Worm (Caenorhabditis elegans) whole organism, young adult: ENCODE data around the gene sec-61.G.
A peak's percentile ranks its signal among the peaks of the same experiment; 100 is the strongest.

ENCODE experiments used
- B0336.3 ChIP-seq: fragments of 200-800 bp; sonication (Bioruptor generic); IDR thresholded peaks from 2 replicates; pipeline ENCODE4 v1.3.6; 2022; ENCODE audit warnings: missing genetic modification characterization, missing compliant biosample characterization
- F33H1.4 ChIP-seq: fragments of 200-800 bp; sonication (Bioruptor generic); IDR thresholded peaks from 2 replicates; pipeline ENCODE4 v1.3.6; 2022; ENCODE audit warnings: missing genetic modification reagents, missing genetic modification characterization, missing compliant biosample characterization
- F39B2.1 ChIP-seq: fragments of 200-800 bp; sonication (Bioruptor generic); IDR thresholded peaks from 2 replicates; pipeline ENCODE4 v1.3.6; 2022; ENCODE audit warnings: missing genetic modification reagents, missing genetic modification characterization, missing compliant biosample characterization
- F52B5.7 ChIP-seq: sonication (generic microtip); optimal IDR thresholded peaks from 2 replicates; lab custom pipeline; 2016; ENCODE audit warnings: mild to moderate bottlenecking, missing genetic modification characterization, missing compliant biosample characterization
- F55B11.4 ChIP-seq: sonication (generic microtip); optimal IDR thresholded peaks from 2 replicates; lab custom pipeline; 2016; ENCODE audit warnings: missing compliant biosample characterization, missing genetic modification characterization, borderline replicate concordance; ENCODE audit not compliant: insufficient read depth
- K11D2.4 ChIP-seq: fragments of 200-800 bp; sonication (Bioruptor generic); IDR thresholded peaks from 2 replicates; pipeline ENCODE4 v1.3.6; 2022; ENCODE audit warnings: missing genetic modification reagents, missing genetic modification characterization, missing compliant biosample characterization
- T07F8.4 ChIP-seq: sonication (generic microtip); optimal IDR thresholded peaks from 2 replicates; lab custom pipeline; 2016; ENCODE audit warnings: mild to moderate bottlenecking, missing genetic modification characterization, moderate library complexity, missing compliant biosample characterization
- Y53G8AR.9 ChIP-seq: fragments of 200-800 bp; sonication (Bioruptor generic); conservative IDR thresholded peaks from 2 replicates; pipeline ENCODE4 v1.3.6; 2022; ENCODE audit warnings: missing genetic modification reagents, missing genetic modification characterization, missing compliant biosample characterization
- Y56A3A.18 ChIP-seq: fragments of 200-800 bp; sonication (Bioruptor generic); IDR thresholded peaks from 2 replicates; pipeline ENCODE4 v1.3.6; 2022; ENCODE audit warnings: missing genetic modification reagents, missing genetic modification characterization, missing compliant biosample characterization
- aptf-2 ChIP-seq: fragments of 200-800 bp; sonication (Bioruptor generic); conservative IDR thresholded peaks from 2 replicates; pipeline ENCODE4 v1.3.6; 2022; ENCODE audit warnings: missing genetic modification reagents, missing genetic modification characterization, missing compliant biosample characterization
- attf-5 ChIP-seq: fragments of 200-800 bp; sonication (Bioruptor generic); optimal IDR thresholded peaks from 2 replicates; lab custom pipeline; 2018; ENCODE audit warnings: mild to moderate bottlenecking, missing genetic modification characterization, missing compliant biosample characterization
- bed-1 ChIP-seq: fragments of 200-800 bp; sonication (Bioruptor generic); IDR thresholded peaks from 2 replicates; pipeline ENCODE4 v1.3.6; 2022; ENCODE audit warnings: missing genetic modification reagents, missing genetic modification characterization, missing compliant biosample characterization
- cebp-1 ChIP-seq, 2 experiments: fragments of 200-800 bp in 1 of 2; sonication (Bioruptor generic) in 1 of 2; sonication (generic microtip) in 1 of 2; IDR thresholded peaks in 1 of 2; optimal IDR thresholded peaks in 1 of 2; 2 replicates each; pipeline versions ENCODE4 v1.3.6 to Lab custom; 2017 to 2022; ENCODE audit warnings: missing compliant biosample characterization in 2 of 2, missing genetic modification characterization in 2 of 2, mild to moderate bottlenecking in 1 of 2, missing genetic modification reagents in 1 of 2, moderate library complexity in 1 of 2
- cebp-2 ChIP-seq: fragments of 200-800 bp; sonication (Bioruptor generic); IDR thresholded peaks from 2 replicates; pipeline ENCODE4 v1.3.6; 2022; ENCODE audit warnings: missing genetic modification characterization, missing compliant biosample characterization
- ceh-100 ChIP-seq: fragments of 200-800 bp; sonication (Bioruptor generic); IDR thresholded peaks from 2 replicates; pipeline ENCODE4 v1.3.6; 2022; ENCODE audit warnings: missing genetic modification reagents, missing genetic modification characterization, missing compliant biosample characterization
- ceh-27 ChIP-seq: fragments of 200-800 bp; sonication (Bioruptor generic); optimal IDR thresholded peaks from 2 replicates; lab custom pipeline; 2018; ENCODE audit warnings: mild to moderate bottlenecking, missing genetic modification characterization, moderate library complexity, missing compliant biosample characterization
- ceh-40 ChIP-seq: fragments of 200-800 bp; sonication (Bioruptor generic); IDR thresholded peaks from 2 replicates; pipeline ENCODE4 v1.3.6; 2022; ENCODE audit warnings: missing genetic modification characterization, missing compliant biosample characterization
- chd-7 ChIP-seq: sonication (generic microtip); optimal IDR thresholded peaks from 2 replicates; lab custom pipeline; 2016; ENCODE audit warnings: mild to moderate bottlenecking, missing genetic modification characterization, moderate library complexity, missing compliant biosample characterization
- dox-1 ChIP-seq: fragments of 200-800 bp; sonication (Bioruptor generic); IDR thresholded peaks from 2 replicates; pipeline ENCODE4 v1.3.6; 2022; ENCODE audit warnings: missing genetic modification reagents, missing genetic modification characterization, missing compliant biosample characterization
- dpl-1 ChIP-seq: fragments of 150-350 bp; optimal IDR thresholded peaks from 2 replicates; lab custom pipeline; 2014; ENCODE audit warnings: missing biosample characterization, missing genetic modification reagents, missing genetic modification characterization
- efl-1 ChIP-seq: fragments of 150-350 bp; optimal IDR thresholded peaks from 2 replicates; lab custom pipeline; 2014; ENCODE audit warnings: missing biosample characterization, missing genetic modification reagents, missing genetic modification characterization
- ekl-4 ChIP-seq: fragments of 200-800 bp; sonication (Bioruptor generic); IDR thresholded peaks from 2 replicates; pipeline ENCODE4 v1.3.6; 2022; ENCODE audit warnings: missing genetic modification reagents, missing genetic modification characterization, missing compliant biosample characterization
- ets-4 ChIP-seq: fragments of 200-800 bp; sonication (Bioruptor generic); optimal IDR thresholded peaks from 2 replicates; lab custom pipeline; 2018; ENCODE audit warnings: mild to moderate bottlenecking, missing genetic modification characterization, missing compliant biosample characterization
- gei-17 ChIP-seq: fragments of 200-800 bp; sonication (Bioruptor generic); optimal IDR thresholded peaks from 2 replicates; lab custom pipeline; 2018; ENCODE audit warnings: mild to moderate bottlenecking, missing genetic modification characterization, missing compliant biosample characterization
- hlh-12 ChIP-seq: sonication (generic microtip); optimal IDR thresholded peaks from 2 replicates; lab custom pipeline; 2016; ENCODE audit warnings: missing genetic modification characterization, missing compliant biosample characterization
- hrde-1 ChIP-seq: sonication (generic microtip); optimal IDR thresholded peaks from 2 replicates; lab custom pipeline; 2016; ENCODE audit warnings: missing genetic modification characterization, mild to moderate bottlenecking, missing compliant biosample characterization, moderate library complexity, missing genotype, missing genetic modification reagents, borderline replicate concordance
- lin-54 ChIP-seq: fragments of 200-800 bp; sonication (Bioruptor generic); optimal IDR thresholded peaks from 2 replicates; lab custom pipeline; 2018; ENCODE audit warnings: mild to moderate bottlenecking, missing genetic modification characterization, missing compliant biosample characterization
- madf-10 ChIP-seq: sonication (generic microtip); optimal IDR thresholded peaks from 2 replicates; lab custom pipeline; 2016; ENCODE audit warnings: mild to moderate bottlenecking, missing genetic modification characterization, missing compliant biosample characterization
- madf-6 ChIP-seq: fragments of 200-800 bp; sonication (Bioruptor generic); IDR thresholded peaks from 2 replicates; pipeline ENCODE4 v1.3.6; 2022; ENCODE audit warnings: missing genetic modification reagents, missing genetic modification characterization, missing compliant biosample characterization
- mcd-1 ChIP-seq: fragments of 200-800 bp; sonication (Bioruptor generic); IDR thresholded peaks from 2 replicates; pipeline ENCODE4 v1.3.6; 2022; ENCODE audit warnings: missing genetic modification reagents, missing genetic modification characterization, missing compliant biosample characterization
- nfyb-1 ChIP-seq: fragments of 200-800 bp; sonication (Bioruptor generic); IDR thresholded peaks from 2 replicates; pipeline ENCODE4 v1.3.6; 2022; ENCODE audit warnings: missing genetic modification reagents, missing genetic modification characterization, missing compliant biosample characterization
- nhr-80 ChIP-seq: sonication (generic microtip); optimal IDR thresholded peaks from 2 replicates; lab custom pipeline; 2016; ENCODE audit warnings: missing genetic modification characterization, missing compliant biosample characterization
- pbrm-1 ChIP-seq: fragments of 200-800 bp; sonication (Bioruptor generic); IDR thresholded peaks from 2 replicates; pipeline ENCODE4 v1.3.6; 2022; ENCODE audit warnings: missing genetic modification reagents, missing genetic modification characterization, missing compliant biosample characterization
- repo-1 ChIP-seq: sonication (generic microtip); optimal IDR thresholded peaks from 2 replicates; lab custom pipeline; 2017; ENCODE audit warnings: mild to moderate bottlenecking, missing genetic modification characterization, missing compliant biosample characterization
- snpc-4 ChIP-seq, 5 experiments: fragments of 150-350 bp in 1 of 5; sonication (generic microtip) in 4 of 5; optimal IDR thresholded peaks; 2 replicates each; lab custom pipeline; 2014 to 2018; ENCODE audit warnings: missing genetic modification characterization in 5 of 5, missing biosample characterization in 3 of 5, antibody characterized with exemption in 2 of 5, mild to moderate bottlenecking in 2 of 5, missing compliant biosample characterization in 2 of 5, missing genotype in 2 of 5, moderate library complexity in 2 of 5, missing genetic modification reagents in 1 of 5
- sptf-2 ChIP-seq: fragments of 200-800 bp; sonication (Bioruptor generic); optimal IDR thresholded peaks from 2 replicates; lab custom pipeline; 2018; ENCODE audit warnings: mild to moderate bottlenecking, missing genetic modification characterization, missing compliant biosample characterization
- tbp1 ChIP-seq: fragments of 200-800 bp; sonication (Bioruptor generic); optimal IDR thresholded peaks from 2 replicates; lab custom pipeline; 2018; ENCODE audit warnings: mild to moderate bottlenecking, missing genetic modification characterization, missing compliant biosample characterization
- unc-130 ChIP-seq: sonication (generic microtip); optimal IDR thresholded peaks from 2 replicates; lab custom pipeline; 2016; ENCODE audit warnings: missing genetic modification reagents, missing genetic modification characterization, missing compliant biosample characterization
- zfh-2 ChIP-seq: fragments of 200-800 bp; sonication (Bioruptor generic); conservative IDR thresholded peaks from 2 replicates; pipeline ENCODE4 v1.3.6; 2022; ENCODE audit warnings: missing genetic modification reagents, missing genetic modification characterization, missing compliant biosample characterization
- ztf-22 ChIP-seq: fragments of 200-800 bp; sonication (Bioruptor generic); optimal IDR thresholded peaks from 2 replicates; lab custom pipeline; 2018; ENCODE audit warnings: mild to moderate bottlenecking, missing genetic modification characterization, moderate library complexity, missing compliant biosample characterization
- ztf-25 ChIP-seq: fragments of 200-800 bp; sonication (Bioruptor generic); IDR thresholded peaks from 2 replicates; pipeline ENCODE4 v1.3.6; 2022; ENCODE audit warnings: missing genetic modification reagents, missing genetic modification characterization, missing compliant biosample characterization

sec-61.G gene

ce11 chrV:10858340-10858739 is 38.6 kb downstream of the sec-61.G start (continued):
- TF ChIP-seq ekl-4 (GFP tag; lab: Robert Waterston, UW): no peak
- TF ChIP-seq lin-54 (GFP tag; lab: Kevin White, UChicago): peak; percentile 52
- TF ChIP-seq K11D2.4 (GFP tag; lab: Robert Waterston, UW): peak; percentile 72; the same call in 1 of the 2 replicates
- no peak for TF ChIP-seq hrde-1 (tag; lab: Kevin White, UChicago)
- TF ChIP-seq tbp1 (GFP tag; lab: Kevin White, UChicago): peak; percentile 3
- no peak for TF ChIP-seq cebp-1 (GFP tag; IDR thresholded peaks at IDR 0.05; lab: Robert Waterston, UW)
- peak; percentile 77 for TF ChIP-seq cebp-1 (tag; optimal IDR thresholded peaks at IDR 0.05; lab: Kevin White, UChicago)
- no peak for TF ChIP-seq repo-1 (tag; lab: Kevin White, UChicago)
- no peak for TF ChIP-seq ceh-40 (GFP tag; lab: Robert Waterston, UW)
- no peak for TF ChIP-seq F52B5.7
- no peak for TF ChIP-seq unc-130 (GFP tag; lab: Kevin White, UChicago)

ce11 chrV:10856901-10857637 is 39.9 kb downstream of the sec-61.G start:
- TF ChIP-seq dpl-1 (GFP tag; lab: Kevin White, UChicago): no peak
- 0 out of 2 replicates have a peak, but pooled peaks have one; percentile 25 for TF ChIP-seq cebp-2
- no peak for TF ChIP-seq aptf-2 (GFP tag; lab: Robert Waterston, UW)
- 0 out of 2 replicates have a peak, but pooled peaks have one; percentile 52 for TF ChIP-seq dox-1 (GFP tag; lab: Robert Waterston, UW)
- no peak for TF ChIP-seq ztf-25 (GFP tag; lab: Robert Waterston, UW)
- 0 out of 2 replicates have a peak, but pooled peaks have one; percentile 19 for TF ChIP-seq mcd-1 (GFP tag; lab: Robert Waterston, UW)
- TF ChIP-seq ets-4 (GFP tag; lab: Kevin White, UChicago): no peak
- TF ChIP-seq lin-54 (GFP tag; lab: Kevin White, UChicago): no peak
- TF ChIP-seq nhr-80 (tag; lab: Kevin White, UChicago): peak; percentile 85
- TF ChIP-seq bed-1 (GFP tag; lab: Robert Waterston, UW): no peak
- TF ChIP-seq B0336.3 (GFP tag; lab: Robert Waterston, UW): peak; percentile 19; the same call in 1 of the 2 replicates
- no peak for TF ChIP-seq chd-7 (tag; lab: Kevin White, UChicago)
- TF ChIP-seq attf-5 (GFP tag; lab: Kevin White, UChicago): peak; percentile 12
- no peak for TF ChIP-seq ceh-100
- TF ChIP-seq T07F8.4 (tag; lab: Kevin White, UChicago): peak; percentile 3
- no peak; the same call in 1 of the 2 replicates for TF ChIP-seq zfh-2 (GFP tag; lab: Robert Waterston, UW)
- TF ChIP-seq tbp1 (GFP tag; lab: Kevin White, UChicago): no peak
- TF ChIP-seq cebp-1 (GFP tag; IDR thresholded peaks at IDR 0.05; lab: Robert Waterston, UW): no peak
- TF ChIP-seq cebp-1 (tag; optimal IDR thresholded peaks at IDR 0.05; lab: Kevin White, UChicago): peak; percentile 32
- TF ChIP-seq K11D2.4 (GFP tag; lab: Robert Waterston, UW): peak; percentile 65; the same call in 1 of the 2 replicates
- no peak for TF ChIP-seq gei-17 (GFP tag; lab: Kevin White, UChicago)
- peak; percentile 7 for TF ChIP-seq ztf-22 (GFP tag; lab: Kevin White, UChicago)
- peak; percentile 97 for TF ChIP-seq madf-10 (tag; lab: Kevin White, UChicago)

ce11 chrV:10855363-10855762 is 41.6 kb downstream of the sec-61.G start:
- TF ChIP-seq Y53G8AR.9: 0 out of 2 replicates have a peak, but pooled peaks have one; percentile 48
- no peak for TF ChIP-seq ceh-27 (GFP tag; lab: Kevin White, UChicago)
- peak; percentile 100 for TF ChIP-seq nhr-80 (tag; lab: Kevin White, UChicago)
- no peak for TF ChIP-seq efl-1
- peak; percentile 11 for TF ChIP-seq sptf-2 (GFP tag; lab: Kevin White, UChicago)
- TF ChIP-seq pbrm-1 (GFP tag; lab: Robert Waterston, UW): 0 out of 2 replicates have a peak, but pooled peaks have one; percentile 6
- no peak for TF ChIP-seq F33H1.4 (GFP tag; lab: Robert Waterston, UW)
- no peak for TF ChIP-seq cebp-1 (GFP tag; IDR thresholded peaks at IDR 0.05; lab: Robert Waterston, UW)
- TF ChIP-seq cebp-1 (tag; optimal IDR thresholded peaks at IDR 0.05; lab: Kevin White, UChicago): peak; percentile 40
- TF ChIP-seq zfh-2 (GFP tag; lab: Robert Waterston, UW): 0 out of 2 replicates have a peak, but pooled peaks have one; percentile 18
- no peak for TF ChIP-seq F39B2.1 (GFP tag; lab: Robert Waterston, UW)
- no peak for TF ChIP-seq F55B11.4 (tag; lab: Kevin White, UChicago)
- TF ChIP-seq nfyb-1 (GFP tag; lab: Robert Waterston, UW): peak; percentile 8; the same call in 1 of the 2 replicates
- TF ChIP-seq hlh-12 (tag; lab: Kevin White, UChicago): no peak
- TF ChIP-seq Y56A3A.18 (GFP tag; lab: Robert Waterston, UW): no peak
- no peak for TF ChIP-seq madf-6
- TF ChIP-seq dox-1 (GFP tag; lab: Robert Waterston, UW): peak; percentile 76
- no peak for TF ChIP-seq snpc-4 (GFP tag; optimal IDR thresholded peaks at IDR 0.05; lab: Kevin White, UChicago)
- TF ChIP-seq snpc-4 (tag; optimal IDR thresholded peaks at IDR 0.05; lab: Kevin White, UChicago): no peak
